Worm (Caenorhabditis elegans) whole organism, early embryonic: ENCODE measurements around the gene scl-5.

ENCODE experiments used
- B0310.2 ChIP-seq: sonication (generic microtip); optimal IDR thresholded peaks from 2 replicates; lab custom pipeline; 2016; ENCODE audit warnings: mild to moderate bottlenecking, missing genetic modification characterization, missing compliant biosample characterization
- F13C5.2 ChIP-seq: sonication (generic microtip); optimal IDR thresholded peaks from 2 replicates; lab custom pipeline; 2017; ENCODE audit warnings: mild to moderate bottlenecking, missing genetic modification characterization, inconsistent platforms, missing compliant biosample characterization
- ama-1 ChIP-seq: fragments of 150-350 bp; optimal IDR thresholded peaks from 2 replicates; lab custom pipeline; 2014
- ceh-13 ChIP-seq: fragments of 200-800 bp; sonication (Bioruptor generic); optimal IDR thresholded peaks from 2 replicates; lab custom pipeline; 2018; ENCODE audit warnings: mild to moderate bottlenecking, missing genetic modification characterization, missing compliant biosample characterization
- ceh-36 ChIP-seq: sonication (generic microtip); optimal IDR thresholded peaks from 2 replicates; lab custom pipeline; 2016; ENCODE audit warnings: missing genetic modification characterization, inconsistent platforms, missing compliant biosample characterization
- flt-1 ChIP-seq: fragments of 200-800 bp; sonication (Bioruptor generic); IDR thresholded peaks from 2 replicates; pipeline ENCODE4 v1.3.6; 2022; ENCODE audit warnings: missing genetic modification characterization, missing compliant biosample characterization
- hmbx-1 ChIP-seq: sonication (generic microtip); optimal IDR thresholded peaks from 2 replicates; lab custom pipeline; 2016; ENCODE audit warnings: mild to moderate bottlenecking, missing genetic modification characterization, missing compliant biosample characterization

- TF ChIP-seq ama-1 (lab: Kevin White, UChicago) = no peak
- TF ChIP-seq ceh-13 (GFP tag; lab: Kevin White, UChicago) = no peak
- TF ChIP-seq flt-1 (GFP tag; lab: Robert Waterston, UW) = no peak
- TF ChIP-seq hmbx-1 (tag; lab: Kevin White, UChicago) = no peak
- no peak for TF ChIP-seq F13C5.2 (tag; lab: Kevin White, UChicago)
- TF ChIP-seq B0310.2 = no peak
- no peak for TF ChIP-seq ceh-36 (tag; lab: Kevin White, UChicago)
Measured at ce11 chrIV:13086705-13087104, 22.9 kb downstream of the scl-5 start, which contains the start of gene spin-2.
